Worm (Caenorhabditis elegans) whole organism, L4/young adult: ENCODE results near the gene AC3.5.

Experiments
- W03F9.2 ChIP-seq: fragments of 150-350 bp; optimal IDR thresholded peaks from 2 replicates; lab custom pipeline; 2014; ENCODE audit warnings: missing biosample characterization, missing genetic modification characterization
- dao-5 ChIP-seq: sonication (generic microtip); optimal IDR thresholded peaks from 2 replicates; lab custom pipeline; 2016; ENCODE audit warnings: missing genotype, missing genetic modification characterization, moderate library complexity, missing compliant biosample characterization
- him-1 ChIP-seq: sonication (generic microtip); optimal IDR thresholded peaks from 2 replicates; lab custom pipeline; 2016; ENCODE audit warnings: missing genotype, missing genetic modification reagents, missing genetic modification characterization, missing compliant biosample characterization

Gene AC3.5

DNA sequence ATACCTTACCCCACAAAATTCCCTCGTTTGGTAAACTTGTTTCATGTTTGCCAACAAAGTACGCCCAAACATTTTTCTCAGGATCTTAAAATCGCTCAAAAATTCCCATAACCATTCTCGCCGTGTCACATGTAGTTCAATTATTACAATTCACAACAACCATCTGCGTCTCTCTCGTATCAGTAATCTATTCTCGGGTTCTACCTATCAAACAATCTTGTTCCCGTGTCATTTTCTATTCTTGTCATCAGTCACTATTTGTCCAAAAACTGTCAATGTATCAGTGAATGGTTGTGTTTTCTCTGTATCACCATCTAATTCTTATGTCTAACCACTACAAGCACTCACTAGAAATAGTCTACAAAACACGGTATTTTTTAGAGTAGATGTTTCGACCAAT, 17.1 kb upstream of the AC3.5 start:
- TF ChIP-seq him-1 (no peak), dao-5 (no peak), W03F9.2 (tag; lab: Kevin White, UChicago) (no peak)

DNA sequence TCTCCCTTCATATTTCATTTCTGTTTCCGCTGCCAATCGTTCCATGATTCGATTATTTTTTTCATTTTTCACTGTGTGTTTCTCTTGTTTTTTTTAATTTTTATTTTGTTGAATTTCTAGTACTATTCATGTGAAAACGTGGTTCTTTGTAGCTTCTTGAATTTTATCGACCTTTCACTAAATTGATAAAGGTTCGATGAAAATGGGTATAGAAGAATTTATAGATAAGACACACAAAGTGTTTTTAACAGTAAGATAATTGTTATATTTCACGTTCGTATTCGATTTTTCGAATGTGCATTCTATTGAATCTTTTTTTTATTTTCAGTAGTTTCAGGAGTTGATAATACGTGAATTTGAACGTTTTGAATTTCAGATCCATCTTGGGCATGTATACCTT, 16.4 kb upstream of the AC3.5 start, which contains the start of gene ugt-49:
Gene ugt-49 (plus strand): TSS at position 371 of the 400 bp plus-strand sequence.
- no peak for TF ChIP-seq W03F9.2 (tag; lab: Kevin White, UChicago)
- TF ChIP-seq dao-5: no peak
- no peak for TF ChIP-seq him-1

DNA sequence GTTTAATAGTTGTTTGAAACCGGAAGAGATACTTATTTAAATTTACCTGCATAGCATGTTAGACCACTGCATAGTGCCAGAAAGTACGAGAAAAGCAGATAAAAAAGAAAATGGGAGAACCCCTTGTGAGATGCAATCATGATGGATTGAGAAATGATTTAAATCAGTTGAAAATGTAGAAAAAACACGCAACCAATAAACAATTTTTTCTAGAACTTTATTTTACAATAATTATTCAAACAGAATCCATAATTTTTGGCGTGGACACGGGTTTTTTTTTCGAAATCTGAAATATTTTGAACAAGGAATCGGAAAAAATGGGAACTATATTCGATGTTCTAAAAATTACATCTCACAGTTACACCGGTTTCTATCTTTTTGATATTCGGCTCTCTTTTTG, 9.0 kb upstream of the AC3.5 start, which contains the start of gene AC3.12:
Gene AC3.12 (minus strand): TSS at position 101 of the 400 bp plus-strand sequence.
- TF ChIP-seq him-1: no peak
- no peak for TF ChIP-seq dao-5
- no peak for TF ChIP-seq W03F9.2 (tag; lab: Kevin White, UChicago)

DNA sequence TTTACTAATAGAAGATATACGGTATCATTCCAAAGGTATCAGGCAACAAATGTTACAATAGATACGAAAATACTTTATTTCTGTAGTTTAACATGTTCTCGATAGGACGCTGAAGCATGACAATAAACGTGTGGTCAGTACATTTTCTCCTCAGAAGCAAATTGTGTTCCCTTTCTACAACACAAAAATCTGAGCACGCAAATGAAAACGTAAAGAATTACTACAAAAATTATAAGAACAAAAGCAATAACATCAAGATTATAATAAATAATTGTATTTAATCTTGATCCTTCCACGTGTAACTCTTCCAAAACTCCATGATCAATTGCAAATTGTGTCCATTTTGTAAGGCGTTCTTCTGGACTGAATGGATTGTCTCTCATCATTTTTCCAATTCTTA, 8.6 kb upstream of the AC3.5 start:
- TF ChIP-seq dao-5 (no peak), W03F9.2 (tag; lab: Kevin White, UChicago) (no peak), him-1 (no peak)

DNA sequence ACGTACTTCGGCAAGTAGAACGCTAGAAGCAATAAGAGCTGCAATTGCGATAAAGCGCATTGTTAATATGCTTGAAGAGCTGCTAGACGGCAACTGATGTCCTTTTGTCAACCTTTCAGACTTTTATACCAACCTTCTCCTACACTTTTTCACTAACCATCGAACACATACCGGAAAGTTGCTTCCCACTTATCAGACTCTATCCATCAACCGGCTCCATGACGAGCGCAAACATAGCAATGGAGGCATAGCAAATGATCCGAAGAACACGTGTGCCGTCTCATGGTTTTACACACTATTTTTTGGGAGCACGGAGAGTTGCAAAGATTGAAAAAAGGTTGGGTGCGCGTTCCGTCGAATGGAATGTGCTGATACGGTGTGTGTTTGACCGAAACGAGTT, 6.6 kb upstream of the AC3.5 start, which contains the start of gene abu-1:
Gene abu-1 (minus strand): TSS at position 101 of the 400 bp plus-strand sequence.
- TF ChIP-seq W03F9.2 (tag; lab: Kevin White, UChicago) (no peak), him-1 (no peak), dao-5 (no peak)

DNA sequence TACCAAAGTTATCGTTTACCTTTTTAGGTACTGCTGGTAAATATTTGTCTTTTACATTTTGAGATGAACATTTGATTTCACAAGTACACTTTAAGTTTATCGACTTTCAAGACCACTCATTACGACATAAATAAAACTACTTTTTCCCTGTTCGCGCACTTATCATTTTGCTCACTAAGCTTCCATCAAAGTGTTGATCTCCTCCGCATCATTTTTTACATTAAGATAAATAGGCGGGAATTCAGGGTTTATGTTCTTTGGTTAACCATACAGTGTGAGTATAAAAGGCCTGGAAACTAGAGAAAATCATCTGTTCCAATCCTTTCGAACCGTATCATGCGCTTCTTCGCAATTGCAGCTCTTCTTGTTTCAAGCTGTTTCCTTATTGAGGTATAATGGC, 6.2 kb upstream of the AC3.5 start, which contains the start of gene pqn-2:
Gene pqn-2 (plus strand): TSS at position 301 of the 400 bp plus-strand sequence.
- no peak for TF ChIP-seq him-1
- no peak for TF ChIP-seq W03F9.2 (tag; lab: Kevin White, UChicago)
- TF ChIP-seq dao-5: no peak

DNA sequence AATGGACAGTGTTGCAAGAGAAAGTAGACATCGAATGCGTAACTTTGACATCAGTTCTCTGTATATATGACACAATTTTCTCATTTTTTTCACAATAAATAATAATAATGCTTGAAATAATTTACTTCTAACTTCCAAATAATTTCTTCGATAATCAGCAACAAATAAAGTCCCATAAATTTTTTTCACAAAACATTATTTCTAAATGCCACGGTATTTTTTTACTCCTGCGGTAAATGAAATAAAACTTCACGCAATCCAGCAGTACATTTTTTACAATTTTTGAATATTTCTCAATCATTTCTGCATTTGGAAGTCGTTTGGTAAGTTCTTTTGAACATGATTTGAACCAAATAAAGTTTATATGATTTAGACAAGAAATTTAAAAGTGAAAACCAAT, 4.4 kb upstream of the AC3.5 start, which contains the start of gene spe-10:
Gene spe-10 (plus strand): TSS at position 301 of the 400 bp plus-strand sequence.
- TF ChIP-seq him-1 (no peak), dao-5 (no peak), W03F9.2 (tag; lab: Kevin White, UChicago) (no peak)

DNA sequence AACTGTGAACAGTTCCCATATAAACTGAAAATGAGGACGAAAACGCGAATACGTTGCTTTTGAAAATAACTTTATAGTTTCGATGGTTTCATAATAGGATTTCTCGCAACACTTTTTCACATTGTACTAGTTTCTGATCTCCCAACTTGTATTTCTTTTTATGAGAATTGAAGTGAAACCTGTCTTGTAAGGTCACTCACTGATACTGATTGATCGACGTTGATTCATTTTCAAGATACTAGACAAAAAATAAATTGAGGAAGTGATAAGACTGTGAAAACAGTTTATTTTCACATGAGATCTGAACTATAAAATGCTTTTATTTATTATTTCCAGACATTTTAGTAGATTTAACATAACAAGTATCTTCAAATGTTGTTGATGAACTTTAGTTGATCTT, 915 bp upstream of the AC3.5 start:
- TF ChIP-seq him-1: no peak
- TF ChIP-seq W03F9.2 (tag; lab: Kevin White, UChicago): no peak
- no peak for TF ChIP-seq dao-5

DNA sequence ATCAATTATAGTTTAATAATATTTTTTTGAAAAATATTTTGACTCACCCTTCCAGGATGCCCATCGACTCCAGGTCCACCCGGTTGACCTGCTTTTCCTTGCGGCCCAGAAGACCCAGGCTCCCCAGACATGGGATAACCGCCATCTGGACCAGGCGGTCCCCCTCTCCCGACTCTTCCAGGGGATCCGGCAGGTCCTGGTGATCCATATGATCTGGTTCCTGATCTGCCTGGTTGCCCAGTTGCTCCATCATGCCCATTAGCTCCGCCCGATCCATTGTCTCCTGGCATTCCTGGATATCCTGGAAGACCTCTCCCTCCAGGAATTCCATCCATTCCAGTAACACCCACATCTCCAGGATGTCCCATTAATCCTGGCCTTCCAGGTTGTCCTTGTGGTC, 5.4 kb downstream of the AC3.5 start:
- no peak for TF ChIP-seq W03F9.2 (tag; lab: Kevin White, UChicago)
- TF ChIP-seq him-1: no peak
- no peak for TF ChIP-seq dao-5

DNA sequence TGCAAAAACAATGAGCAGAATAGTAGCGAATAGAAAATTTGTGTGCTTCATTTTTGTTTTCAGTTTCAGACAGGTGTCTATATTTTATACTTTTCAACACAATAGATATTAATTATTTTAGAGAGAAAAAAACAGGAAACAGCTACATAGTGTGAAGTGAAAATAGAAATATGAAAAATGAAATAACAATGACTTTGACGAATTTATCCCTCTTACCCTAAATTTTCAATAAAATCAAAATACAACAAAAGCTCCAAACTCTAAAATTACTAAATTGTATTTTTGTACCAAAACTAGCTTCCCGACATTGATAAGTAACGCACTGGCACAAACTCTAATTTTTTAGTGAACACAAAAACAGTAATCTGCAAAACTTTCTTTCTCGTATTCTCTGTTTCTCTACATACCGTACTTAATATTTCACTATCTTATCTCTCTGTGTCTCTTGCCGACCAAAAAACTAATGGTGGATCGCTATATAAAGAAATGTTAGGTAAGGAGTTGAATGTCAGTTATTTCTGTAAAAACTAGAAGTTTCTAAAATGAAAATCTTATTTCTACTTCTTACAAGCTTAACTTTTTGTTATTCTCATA, 6.9 kb downstream of the AC3.5 start, which contains the start of the genes col-151 and ugt-1:
Gene col-151 (minus strand): TSS at position 51 of the 594 bp plus-strand sequence.
Gene ugt-1 (plus strand): TSS at position 491 of the 594 bp plus-strand sequence.
- TF ChIP-seq W03F9.2 (tag; lab: Kevin White, UChicago) (no peak), him-1 (no peak), dao-5 (no peak)

DNA sequence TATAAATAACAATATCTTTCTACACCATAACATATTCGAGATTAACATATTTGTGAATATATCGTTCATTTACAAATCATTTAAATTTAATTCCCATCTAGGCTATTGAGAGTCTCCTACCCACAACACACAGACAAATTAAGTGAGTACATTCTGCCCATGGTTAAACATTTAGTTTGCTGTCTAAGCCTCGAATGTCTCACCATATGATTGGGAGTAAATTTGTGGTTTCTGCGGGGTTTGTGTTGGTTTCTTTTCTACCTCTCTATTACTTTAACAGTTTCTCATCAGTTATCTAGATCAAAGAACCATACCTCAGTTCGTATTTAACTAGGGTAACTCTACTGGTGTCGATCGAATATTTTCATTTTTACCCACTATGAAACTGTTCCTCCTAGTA, 10.1 kb downstream of the AC3.5 start, which contains the start of gene ugt-2:
Gene ugt-2 (plus strand): TSS at position 371 of the 400 bp plus-strand sequence.
- no peak for TF ChIP-seq W03F9.2 (tag; lab: Kevin White, UChicago)
- TF ChIP-seq him-1: no peak
- no peak for TF ChIP-seq dao-5

DNA sequence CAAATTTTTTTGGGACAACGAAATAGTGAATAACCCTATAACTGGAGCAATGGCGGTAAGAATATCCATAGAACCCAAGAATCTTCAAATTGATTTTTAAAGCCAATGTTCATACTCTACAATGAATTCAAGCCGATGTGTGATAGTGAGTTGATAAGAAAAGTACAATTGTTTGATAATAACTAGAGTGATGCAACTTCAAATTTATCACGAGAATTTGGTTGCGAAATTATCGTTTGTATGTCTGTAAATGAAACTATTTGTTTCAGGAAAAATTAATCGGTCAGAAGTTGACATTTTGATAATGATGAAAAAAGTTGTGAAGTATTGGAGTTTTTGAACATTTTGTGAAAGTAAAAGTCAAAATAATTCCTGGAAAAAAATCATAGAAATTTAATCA, 11.0 kb downstream of the AC3.5 start:
- TF ChIP-seq W03F9.2 (tag; lab: Kevin White, UChicago) (no peak), dao-5 (no peak), him-1 (no peak)

DNA sequence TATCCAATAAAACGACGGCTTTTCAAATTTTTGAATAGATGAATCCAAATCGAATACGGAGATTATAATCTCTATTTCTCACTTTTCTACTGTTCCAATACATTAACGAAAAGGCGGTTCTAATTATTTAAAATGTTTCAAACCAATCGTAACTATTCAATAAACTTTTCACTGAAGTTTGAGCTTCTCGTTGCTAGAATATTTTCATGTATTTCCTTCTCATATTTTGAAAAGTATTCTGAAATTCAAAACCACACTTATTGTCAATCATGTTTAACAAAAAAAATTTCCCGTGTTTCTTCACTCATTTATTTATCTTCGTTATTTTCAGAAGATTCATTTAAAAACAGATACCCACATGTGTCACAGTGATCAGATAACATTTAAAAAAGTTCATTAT, 14.5 kb downstream of the AC3.5 start, which contains the start of gene F15H10.8:
Gene F15H10.8 (minus strand): TSS at position 101 of the 400 bp plus-strand sequence.
- TF ChIP-seq W03F9.2 (tag; lab: Kevin White, UChicago) (no peak), him-1 (no peak), dao-5 (no peak)

DNA sequence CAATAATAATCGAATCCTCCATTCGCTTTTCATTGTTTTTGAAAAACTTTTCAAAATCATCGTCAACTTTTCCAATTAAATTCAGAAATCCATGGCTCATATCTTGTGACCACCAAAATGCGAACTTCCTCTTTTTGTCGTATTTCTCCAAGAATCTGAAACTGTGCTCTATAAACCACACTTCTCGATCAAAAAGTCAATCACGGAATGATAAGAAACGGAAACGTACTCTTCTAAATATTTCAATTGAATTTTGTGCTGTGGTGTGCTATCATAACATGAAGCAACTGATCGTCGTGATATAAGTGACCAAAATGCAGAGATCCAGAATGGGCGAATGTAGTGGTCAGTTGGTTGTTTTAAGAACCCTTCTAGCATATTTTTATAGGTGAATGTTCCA, 16.4 kb downstream of the AC3.5 start:
- no peak for TF ChIP-seq him-1
- no peak for TF ChIP-seq dao-5
- no peak for TF ChIP-seq W03F9.2 (tag; lab: Kevin White, UChicago)

DNA sequence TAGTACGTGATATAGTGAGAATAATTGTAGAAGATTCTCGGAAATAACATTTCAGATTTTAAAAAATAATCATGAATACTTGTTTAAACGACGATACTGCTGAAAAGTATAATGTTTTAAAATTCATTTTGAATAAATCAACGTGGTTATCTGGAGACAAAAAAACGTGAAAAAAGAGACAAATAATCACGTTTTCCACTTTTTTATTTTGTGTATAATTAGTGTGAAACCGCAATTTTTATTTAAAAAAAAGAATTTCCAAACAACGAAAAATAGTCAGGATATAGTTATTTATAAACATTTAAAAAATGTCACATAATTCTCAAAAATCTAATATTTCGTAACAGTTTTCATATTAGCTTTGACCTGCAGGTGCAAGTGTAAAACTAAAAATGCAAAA, 18.0 kb downstream of the AC3.5 start, which contains the start of gene F15H10.7:
Gene F15H10.7 (minus strand): TSS at position 101 of the 400 bp plus-strand sequence.
- no peak for TF ChIP-seq dao-5
- TF ChIP-seq him-1: no peak
- no peak for TF ChIP-seq W03F9.2 (tag; lab: Kevin White, UChicago)
